Fruit fly (Drosophila melanogaster) whole organism, adult: ENCODE measurements around the gene CG33271.
A peak's percentile ranks its signal among the peaks of the same experiment; 100 is the strongest.

Experiments
- CG11617 ChIP-seq: fragments of 200-800 bp; sonication (Bioruptor generic); optimal IDR thresholded peaks from 2 replicates; lab custom pipeline; 2017; ENCODE audit warnings: mild to moderate bottlenecking, missing biosample characterization, missing genetic modification reagents, missing genetic modification characterization
- CG12768 ChIP-seq: fragments of 200-800 bp; sonication (Bioruptor generic); optimal IDR thresholded peaks from 2 replicates; lab custom pipeline; 2017; ENCODE audit warnings: missing biosample characterization, missing genetic modification characterization, mild to moderate bottlenecking, moderate library complexity, missing genetic modification reagents
- CG7045 ChIP-seq: fragments of 200-800 bp; sonication (Bioruptor generic); optimal IDR thresholded peaks from 2 replicates; lab custom pipeline; 2017; ENCODE audit warnings: missing biosample characterization, mild to moderate bottlenecking, missing genetic modification characterization
- CG7101 ChIP-seq: fragments of 200-800 bp; sonication (Bioruptor generic); optimal IDR thresholded peaks from 2 replicates; lab custom pipeline; 2018; ENCODE audit warnings: missing biosample characterization, mild to moderate bottlenecking, missing genetic modification characterization, moderate library complexity
- Clk ChIP-seq: fragments of 200-800 bp; sonication (Bioruptor generic); optimal IDR thresholded peaks from 2 replicates; lab custom pipeline; 2017; ENCODE audit warnings: missing biosample characterization, missing genetic modification characterization
- Crg-1 ChIP-seq: fragments of 200-800 bp; sonication (Bioruptor generic); optimal IDR thresholded peaks from 2 replicates; lab custom pipeline; 2016; ENCODE audit warnings: missing biosample characterization, missing genetic modification characterization
- Hr96 ChIP-seq: fragments of 200-800 bp; sonication (Bioruptor generic); optimal IDR thresholded peaks from 2 replicates; lab custom pipeline; 2016; ENCODE audit warnings: missing biosample characterization, missing genetic modification characterization
- bab1 ChIP-seq: fragments of 200-800 bp; sonication (Bioruptor generic); optimal IDR thresholded peaks from 3 replicates; lab custom pipeline; 2019; ENCODE audit warnings: missing biosample characterization, mild to moderate bottlenecking, missing genetic modification characterization, moderate library complexity
- cnc ChIP-seq, 2 experiments: fragments of >200 bp; optimal IDR thresholded peaks; 2 replicates each; lab custom pipeline; 2017
- kay ChIP-seq: fragments of 200-800 bp; sonication (Bioruptor generic); peaks from one replicate; lab custom pipeline; 2016; ENCODE audit warnings: missing biosample characterization, missing genetic modification characterization, borderline replicate concordance
- ovo ChIP-seq: fragments of 200-800 bp; sonication (Bioruptor generic); optimal IDR thresholded peaks from 2 replicates; lab custom pipeline; 2016; ENCODE audit warnings: missing biosample characterization, missing genetic modification characterization
- toe ChIP-seq: fragments of 200-800 bp; sonication (Bioruptor generic); optimal IDR thresholded peaks from 2 replicates; lab custom pipeline; 2016; ENCODE audit warnings: missing biosample characterization, missing genetic modification characterization

- TF ChIP-seq Crg-1 (GFP tag; lab: Kevin White, UChicago) (no peak), CG7101 (tag; lab: Kevin White, UChicago) (peak; percentile 35), toe (GFP tag; lab: Kevin White, UChicago) (no peak), kay (GFP tag; lab: Kevin White, UChicago) (no peak), bab1 (no peak), CG12768 (GFP tag; lab: Kevin White, UChicago) (peak; percentile 62), cnc (optimal IDR thresholded peaks at IDR 0.05; lab: Kevin White, UChicago) (no peak), CG7045 (GFP tag; lab: Kevin White, UChicago) (peak; percentile 66), Clk (GFP tag; lab: Kevin White, UChicago) (no peak), CG11617 (GFP tag; lab: Kevin White, UChicago) (peak; percentile 22), Hr96 (GFP tag; lab: Kevin White, UChicago) (no peak), ovo (GFP tag; lab: Kevin White, UChicago) (no peak)
Measured at dm6 chr3L:11593778-11594177, 16.5 kb upstream of the CG33271 start.
